Fruit fly (Drosophila melanogaster): ENCODE results near the gene CG45011.

dm6 chr2L:11839612-11840011 is 5.7 kb downstream of the CG45011 start, which contains the start of gene Sfp33A3:
- TF ChIP-seq GATAd (GFP tag; optimal IDR thresholded peaks at IDR 0.05) (no peak), Dfd (GFP tag; optimal IDR thresholded peaks at IDR 0.05) (no peak), Mio (GFP tag; optimal IDR thresholded peaks at IDR 0.05) (no peak), Dif (GFP tag; optimal IDR thresholded peaks at IDR 0.05; ENCODE audit: partially characterized antibody) (no peak), Sp1 (GFP tag; optimal IDR thresholded peaks at IDR 0.05) (no peak)
